Fruit fly (Drosophila melanogaster) whole organism, embryonic: ENCODE results near the gene CG13917.
A peak's percentile ranks its signal among the peaks of the same experiment; 100 is the strongest.

Experiments used
- ATbp ChIP-seq: fragments of 200-800 bp; sonication (Bioruptor generic); optimal IDR thresholded peaks from 2 replicates; lab custom pipeline; 2017; ENCODE audit warnings: missing biosample characterization, mild to moderate bottlenecking, missing genetic modification characterization, missing genetic modification reagents
- Asciz ChIP-seq: fragments of 200-800 bp; sonication (Bioruptor generic); optimal IDR thresholded peaks from 2 replicates; lab custom pipeline; 2017; ENCODE audit warnings: missing biosample characterization, mild to moderate bottlenecking, missing genetic modification characterization, missing genetic modification reagents
- B-H1 ChIP-seq: fragments of 200-800 bp; sonication (Bioruptor generic); IDR thresholded peaks from 3 replicates; pipeline ENCODE4 v1.3.6; 2022; ENCODE audit warnings: missing biosample characterization, missing genetic modification characterization
- CG11093 ChIP-seq: fragments of 200-800 bp; sonication (Bioruptor generic); IDR thresholded peaks from 3 replicates; pipeline ENCODE4 v1.3.6; 2022; ENCODE audit warnings: missing biosample characterization, missing genetic modification characterization
- CG11560 ChIP-seq: fragments of 200-800 bp; sonication (Bioruptor generic); IDR thresholded peaks from 3 replicates; pipeline ENCODE4 v1.3.6; 2022; ENCODE audit warnings: missing biosample characterization, missing genetic modification characterization
- CG11695 ChIP-seq: fragments of 200-800 bp; sonication (Bioruptor generic); IDR thresholded peaks from 3 replicates; pipeline ENCODE4 v1.3.6; 2022; ENCODE audit warnings: missing biosample characterization, missing genetic modification characterization
- CG12659 ChIP-seq: fragments of 200-800 bp; sonication (Bioruptor generic); optimal IDR thresholded peaks from 3 replicates; lab custom pipeline; 2017; ENCODE audit warnings: mild to moderate bottlenecking, missing biosample characterization, missing genetic modification reagents, missing genetic modification characterization
- CG13424 ChIP-seq: fragments of 200-800 bp; sonication (Bioruptor generic); optimal IDR thresholded peaks from 2 replicates; lab custom pipeline; 2019; ENCODE audit warnings: missing biosample characterization, mild to moderate bottlenecking, missing genetic modification characterization, moderate library complexity
- CG14050 ChIP-seq: fragments of 200-800 bp; sonication (Bioruptor generic); IDR thresholded peaks from 3 replicates; pipeline ENCODE4 v1.3.6; 2022; ENCODE audit warnings: missing biosample characterization, missing genetic modification characterization
- CG15011 ChIP-seq: fragments of 200-800 bp; sonication (Bioruptor generic); optimal IDR thresholded peaks from 3 replicates; lab custom pipeline; 2018; ENCODE audit warnings: missing biosample characterization, mild to moderate bottlenecking, missing genetic modification characterization
- CG16813 ChIP-seq: fragments of 200-800 bp; sonication (Bioruptor generic); IDR thresholded peaks from 3 replicates; pipeline ENCODE4 v1.3.6; 2022; ENCODE audit warnings: missing biosample characterization, missing genetic modification characterization; ENCODE audit not compliant: partially characterized antibody
- CG17612 ChIP-seq: fragments of 200-800 bp; sonication (Bioruptor generic); IDR thresholded peaks from 2 replicates; pipeline ENCODE4 v1.3.6; 2022; ENCODE audit warnings: missing biosample characterization, missing genetic modification characterization
- CG17912 ChIP-seq: fragments of 200-800 bp; sonication (Bioruptor generic); optimal IDR thresholded peaks from 2 replicates; lab custom pipeline; 2018; ENCODE audit warnings: missing biosample characterization, mild to moderate bottlenecking, missing genetic modification characterization
- CG2202 ChIP-seq: fragments of 200-800 bp; sonication (Bioruptor generic); optimal IDR thresholded peaks from 2 replicates; lab custom pipeline; 2018; ENCODE audit warnings: missing biosample characterization, mild to moderate bottlenecking, missing genetic modification characterization
- CG2875 ChIP-seq: fragments of 200-800 bp; sonication (Bioruptor generic); optimal IDR thresholded peaks from 2 replicates; lab custom pipeline; 2017; ENCODE audit warnings: missing biosample characterization, mild to moderate bottlenecking, missing genetic modification characterization, missing genetic modification reagents
- CG3407 ChIP-seq: fragments of 200-800 bp; sonication (Bioruptor generic); optimal IDR thresholded peaks from 2 replicates; lab custom pipeline; 2018; ENCODE audit warnings: missing biosample characterization, mild to moderate bottlenecking, missing genetic modification characterization
- CG42726 ChIP-seq: fragments of 200-800 bp; sonication (Bioruptor generic); IDR thresholded peaks from 2 replicates; pipeline ENCODE4 v1.3.6; 2022; ENCODE audit warnings: missing biosample characterization, missing genetic modification characterization; ENCODE audit not compliant: partially characterized antibody
- CG4404 ChIP-seq: fragments of 200-800 bp; sonication (Bioruptor generic); IDR thresholded peaks from 2 replicates; pipeline ENCODE4 v1.3.6; 2022; ENCODE audit warnings: missing biosample characterization, missing genetic modification characterization
- CG5180 ChIP-seq: fragments of 200-800 bp; sonication (Bioruptor generic); optimal IDR thresholded peaks from 3 replicates; lab custom pipeline; 2017; ENCODE audit warnings: missing biosample characterization, missing genetic modification characterization, mild to moderate bottlenecking, moderate library complexity, missing genetic modification reagents
- CG6254 ChIP-seq: fragments of 200-800 bp; sonication (Bioruptor generic); optimal IDR thresholded peaks from 3 replicates; lab custom pipeline; 2017; ENCODE audit warnings: mild to moderate bottlenecking, missing biosample characterization, missing genetic modification reagents, missing genetic modification characterization
- CG6854 ChIP-seq: fragments of 200-800 bp; sonication (Bioruptor generic); optimal IDR thresholded peaks from 3 replicates; lab custom pipeline; 2017; ENCODE audit warnings: missing biosample characterization, mild to moderate bottlenecking, missing genetic modification characterization
- CG7786 ChIP-seq: fragments of 200-800 bp; sonication (Bioruptor generic); optimal IDR thresholded peaks from 2 replicates; lab custom pipeline; 2016; ENCODE audit warnings: missing biosample characterization, missing genetic modification characterization
- CG7987 ChIP-seq: fragments of 200-800 bp; sonication (Bioruptor generic); optimal IDR thresholded peaks from 2 replicates; lab custom pipeline; 2018; ENCODE audit warnings: missing biosample characterization, mild to moderate bottlenecking, missing genetic modification characterization, moderate library complexity
- CG8359 ChIP-seq: fragments of 200-800 bp; sonication (Bioruptor generic); optimal IDR thresholded peaks from 2 replicates; lab custom pipeline; 2017; ENCODE audit warnings: missing biosample characterization, mild to moderate bottlenecking, missing genetic modification characterization, borderline replicate concordance
- CG8388 ChIP-seq: fragments of 200-800 bp; sonication (Bioruptor generic); optimal IDR thresholded peaks from 2 replicates; lab custom pipeline; 2019; ENCODE audit warnings: missing biosample characterization, mild to moderate bottlenecking, missing genetic modification characterization, moderate library complexity
- CHES-1-like ChIP-seq: fragments of 200-800 bp; sonication (Bioruptor generic); optimal IDR thresholded peaks from 2 replicates; lab custom pipeline; 2016; ENCODE audit warnings: missing biosample characterization, missing genetic modification characterization
- CoRest ChIP-seq: fragments of 200-800 bp; sonication (Bioruptor generic); optimal IDR thresholded peaks from 3 replicates; lab custom pipeline; 2018; ENCODE audit warnings: missing biosample characterization, mild to moderate bottlenecking, missing genetic modification characterization, moderate library complexity
- Dp ChIP-seq: fragments of 200-800 bp; sonication (Bioruptor generic); optimal IDR thresholded peaks from 2 replicates; lab custom pipeline; 2018; ENCODE audit warnings: missing biosample characterization, mild to moderate bottlenecking, missing genetic modification characterization, moderate library complexity
- Gug ChIP-seq: fragments of 200-800 bp; sonication (Bioruptor generic); IDR thresholded peaks from 4 replicates; pipeline ENCODE4 v1.3.6; 2022; ENCODE audit warnings: missing biosample characterization, missing genetic modification characterization
- H15 ChIP-seq: fragments of 200-800 bp; sonication (Bioruptor generic); IDR thresholded peaks from 3 replicates; pipeline ENCODE4 v1.3.6; 2022; ENCODE audit warnings: missing biosample characterization, missing genetic modification characterization
- HLH4C ChIP-seq: fragments of 200-800 bp; sonication (Bioruptor generic); IDR thresholded peaks from 3 replicates; pipeline ENCODE4 v1.3.6; 2022; ENCODE audit warnings: missing biosample characterization, missing genetic modification characterization; ENCODE audit not compliant: partially characterized antibody
- Hr78 ChIP-seq, 2 experiments: fragments of 200-800 bp in 1 of 2; fragments of >200 bp in 1 of 2; sonication (Bioruptor generic) in 1 of 2; optimal IDR thresholded peaks; 2 replicates each; lab custom pipeline; 2017 to 2019; ENCODE audit warnings: missing biosample characterization in 2 of 2, missing genetic modification characterization in 2 of 2, mild to moderate bottlenecking in 1 of 2, moderate library complexity in 1 of 2
- Hsf ChIP-seq: fragments of 200-800 bp; sonication (Bioruptor generic); optimal IDR thresholded peaks from 3 replicates; lab custom pipeline; 2016; ENCODE audit warnings: missing biosample characterization, missing genetic modification characterization
- Mes4 ChIP-seq: fragments of 200-800 bp; sonication (Bioruptor generic); optimal IDR thresholded peaks from 2 replicates; lab custom pipeline; 2016; ENCODE audit warnings: missing biosample characterization, missing genetic modification characterization
- PHDP ChIP-seq: fragments of 200-800 bp; sonication (Bioruptor generic); optimal IDR thresholded peaks from 3 replicates; lab custom pipeline; 2018; ENCODE audit warnings: missing biosample characterization, mild to moderate bottlenecking, missing genetic modification characterization, moderate library complexity
- Poxn ChIP-seq: fragments of 200-800 bp; sonication (Bioruptor generic); IDR thresholded peaks from 2 replicates; pipeline ENCODE4 v1.3.6; 2022; ENCODE audit warnings: missing biosample characterization, missing genetic modification characterization
- chinmo ChIP-seq: fragments of 200-800 bp; sonication (Bioruptor generic); IDR thresholded peaks from 4 replicates; pipeline ENCODE4 v1.3.6; 2022; ENCODE audit warnings: missing biosample characterization, missing genetic modification characterization; ENCODE audit not compliant: partially characterized antibody
- crol ChIP-seq: fragments of 200-800 bp; sonication (Bioruptor generic); IDR thresholded peaks from 2 replicates; pipeline ENCODE4 v1.3.6; 2022; ENCODE audit warnings: missing biosample characterization, missing genetic modification characterization
- dmrt11E ChIP-seq: fragments of 200-800 bp; sonication (Bioruptor generic); optimal IDR thresholded peaks from 3 replicates; lab custom pipeline; 2018; ENCODE audit warnings: missing biosample characterization, mild to moderate bottlenecking, missing genetic modification characterization, moderate library complexity
- fd96Cb ChIP-seq: fragments of 200-800 bp; sonication (Bioruptor generic); optimal IDR thresholded peaks from 2 replicates; lab custom pipeline; 2018; ENCODE audit warnings: missing biosample characterization, mild to moderate bottlenecking, missing genetic modification characterization, moderate library complexity
- gfzf ChIP-seq: fragments of 200-800 bp; sonication (Bioruptor generic); optimal IDR thresholded peaks from 2 replicates; lab custom pipeline; 2016; ENCODE audit warnings: missing biosample characterization, mild to moderate bottlenecking, missing genetic modification characterization, moderate library complexity
- her ChIP-seq: fragments of 200-800 bp; sonication (Bioruptor generic); optimal IDR thresholded peaks from 2 replicates; lab custom pipeline; 2016; ENCODE audit warnings: missing biosample characterization, missing genetic modification characterization
- ind ChIP-seq: fragments of 200-800 bp; sonication (Bioruptor generic); optimal IDR thresholded peaks from 3 replicates; lab custom pipeline; 2016; ENCODE audit warnings: missing biosample characterization, missing genetic modification characterization
- inv ChIP-seq: fragments of 200-800 bp; sonication (Bioruptor generic); IDR thresholded peaks from 2 replicates; pipeline ENCODE4 v1.3.6; 2022; ENCODE audit warnings: missing biosample characterization, missing genetic modification characterization; ENCODE audit not compliant: partially characterized antibody
- kay ChIP-seq: fragments of 200-800 bp; sonication (Bioruptor generic); optimal IDR thresholded peaks from 2 replicates; lab custom pipeline; 2016; ENCODE audit warnings: missing biosample characterization, missing genetic modification characterization
- odd ChIP-seq: fragments of 200-800 bp; sonication (Bioruptor generic); optimal IDR thresholded peaks from 2 replicates; lab custom pipeline; 2017; ENCODE audit warnings: missing biosample characterization, mild to moderate bottlenecking, missing genetic modification characterization
- scrt ChIP-seq: fragments of 200-800 bp; sonication (Bioruptor generic); optimal IDR thresholded peaks from 2 replicates; lab custom pipeline; 2018; ENCODE audit warnings: missing biosample characterization, mild to moderate bottlenecking, missing genetic modification characterization, moderate library complexity
- shn ChIP-seq: fragments of 200-800 bp; sonication (Bioruptor generic); optimal IDR thresholded peaks from 3 replicates; lab custom pipeline; 2016; ENCODE audit warnings: missing biosample characterization, missing genetic modification characterization
- sna ChIP-seq: fragments of 200-800 bp; sonication (Bioruptor generic); IDR thresholded peaks from 2 replicates; pipeline ENCODE4 v1.3.6; 2022; ENCODE audit warnings: missing biosample characterization, missing genetic modification characterization; ENCODE audit not compliant: partially characterized antibody
- zf30C ChIP-seq: fragments of 200-800 bp; sonication (Bioruptor generic); optimal IDR thresholded peaks from 3 replicates; lab custom pipeline; 2018; ENCODE audit warnings: missing biosample characterization, mild to moderate bottlenecking, missing genetic modification characterization

The CG13917 gene

dm6 chr3L:1549148-1549547, 27.4 kb upstream of the CG13917 start (continued):
- no peak for TF ChIP-seq Poxn
- no peak for TF ChIP-seq scrt (GFP tag; lab: Kevin White, UChicago)
- TF ChIP-seq her (GFP tag; lab: Kevin White, UChicago): no peak
- peak; percentile 30 for TF ChIP-seq ATbp (GFP tag; lab: Kevin White, UChicago)
- TF ChIP-seq CG42726 (GFP tag; lab: Robert Waterston, UW): no peak
- peak; percentile 19 for TF ChIP-seq kay (GFP tag; lab: Kevin White, UChicago)
- TF ChIP-seq Hr78 (GFP tag; optimal IDR thresholded peaks at IDR 0.05; lab: Kevin White, UChicago): no peak
- no peak for TF ChIP-seq zf30C
- no peak for TF ChIP-seq Hsf
- TF ChIP-seq CG11560 (tag; lab: Robert Waterston, UW): no peak
- TF ChIP-seq CG16813 (GFP tag; lab: Robert Waterston, UW): no peak
- peak; percentile 29 for TF ChIP-seq PHDP (tag; lab: Kevin White, UChicago)
- TF ChIP-seq Gug (GFP tag; lab: Robert Waterston, UW): no peak
- TF ChIP-seq CG7786 (GFP tag; lab: Kevin White, UChicago): no peak
- TF ChIP-seq dmrt11E (tag; lab: Kevin White, UChicago): no peak
- peak; percentile 93 for TF ChIP-seq CG7987 (GFP tag; lab: Kevin White, UChicago)
- TF ChIP-seq CG8388 (GFP tag; lab: Kevin White, UChicago): no peak
- TF ChIP-seq shn: no peak
- TF ChIP-seq CG17912 (GFP tag; lab: Kevin White, UChicago): no peak
- no peak for TF ChIP-seq crol (GFP tag; lab: Robert Waterston, UW)
- no peak for TF ChIP-seq CG2202
- TF ChIP-seq B-H1 (GFP tag; lab: Robert Waterston, UW): peak; percentile 16; the same call in 1 of the 3 replicates
- TF ChIP-seq CG6854 (GFP tag; lab: Kevin White, UChicago): no peak
- TF ChIP-seq CG11695 (GFP tag; lab: Robert Waterston, UW): no peak
- no peak for TF ChIP-seq CG8359 (GFP tag; lab: Kevin White, UChicago)
- no peak for TF ChIP-seq Dp (GFP tag; lab: Kevin White, UChicago)
- no peak for TF ChIP-seq H15
- TF ChIP-seq Mes4 (GFP tag; lab: Kevin White, UChicago): no peak
- TF ChIP-seq fd96Cb (tag; lab: Kevin White, UChicago): no peak
- TF ChIP-seq CG15011: peak; percentile 39
- no peak for TF ChIP-seq CG5180 (GFP tag; lab: Kevin White, UChicago)
- TF ChIP-seq ind: no peak
- TF ChIP-seq CG3407: no peak
- peak; percentile 22; the same call in 1 of the 2 replicates for TF ChIP-seq CG17612
- TF ChIP-seq inv: no peak
- no peak for TF ChIP-seq CG6254 (GFP tag; lab: Kevin White, UChicago)
- TF ChIP-seq odd (GFP tag; lab: Kevin White, UChicago): no peak
- TF ChIP-seq sna (GFP tag; lab: Robert Waterston, UW): no peak
- TF ChIP-seq CG14050 (GFP tag; lab: Robert Waterston, UW): no peak
- TF ChIP-seq Asciz (GFP tag; lab: Kevin White, UChicago): peak; percentile 9
- no peak for TF ChIP-seq CG11093 (GFP tag; lab: Robert Waterston, UW)
- TF ChIP-seq CG12659 (GFP tag; lab: Kevin White, UChicago): peak; percentile 27
- no peak for TF ChIP-seq chinmo
- TF ChIP-seq CG4404 (GFP tag; lab: Robert Waterston, UW): no peak
- TF ChIP-seq HLH4C: no peak
- peak; percentile 25 for TF ChIP-seq CoRest (tag; lab: Kevin White, UChicago)
- peak; percentile 33 for TF ChIP-seq CG2875 (GFP tag; lab: Kevin White, UChicago)
- TF ChIP-seq gfzf (GFP tag; lab: Kevin White, UChicago): no peak
- peak; percentile 23 for TF ChIP-seq CG13424 (tag; lab: Kevin White, UChicago)
- no peak for TF ChIP-seq CHES-1-like (GFP tag; lab: Kevin White, UChicago)
